Fruit fly (Drosophila melanogaster) Kc167 (cell line): ENCODE results near the gene Ced-12.

ENCODE experiments used
- Myc ChIP-seq: fragments of >200 bp; optimal IDR thresholded peaks from 2 replicates; lab custom pipeline; 2017; ENCODE audit warnings: missing external identifiers
- Sin3A ChIP-seq: fragments of >200 bp; optimal IDR thresholded peaks from 2 replicates; lab custom pipeline; 2018; ENCODE audit warnings: missing external identifiers
- h ChIP-seq: fragments of >200 bp; optimal IDR thresholded peaks from 3 replicates; lab custom pipeline; 2018; ENCODE audit warnings: missing external identifiers
- insv ChIP-seq: fragments of >200 bp; optimal IDR thresholded peaks from 3 replicates; lab custom pipeline; 2018; ENCODE audit warnings: missing external identifiers
- psq ChIP-seq: fragments of >200 bp; optimal IDR thresholded peaks from 2 replicates; lab custom pipeline; 2017; ENCODE audit warnings: missing external identifiers
- ttk ChIP-seq: sonication (Bioruptor generic); optimal IDR thresholded peaks from 2 replicates; lab custom pipeline; 2017; ENCODE audit warnings: missing external identifiers

Ced-12 gene

dm6 chr2L:12081118-12081665 lies 16.4 kb upstream of the Ced-12 start:
- no peak for TF ChIP-seq Myc
- TF ChIP-seq ttk = no peak
- TF ChIP-seq Sin3A (lab: Kevin White, UChicago) = no peak
- TF ChIP-seq insv (lab: Kevin White, UChicago) = no peak

- TF ChIP-seq ttk (no peak), h (lab: Kevin White, UChicago) (no peak), psq (no peak), Sin3A (lab: Kevin White, UChicago) (no peak), Myc (no peak), insv (lab: Kevin White, UChicago) (no peak)
Observed at dm6 chr2L:12085010-12085409, 12.6 kb upstream of the Ced-12 start.

dm6 chr2L:12085619-12086171 lies 11.9 kb upstream of the Ced-12 start, which contains the start of gene prd:
Gene prd, minus strand, starts transcription at chr2L:12085827.
- no peak for TF ChIP-seq ttk
- no peak for TF ChIP-seq Myc
- TF ChIP-seq psq = no peak
- no peak for TF ChIP-seq Sin3A (lab: Kevin White, UChicago)
- TF ChIP-seq insv (lab: Kevin White, UChicago) = no peak
- TF ChIP-seq h (lab: Kevin White, UChicago) = no peak

- TF ChIP-seq Myc (no peak), h (lab: Kevin White, UChicago) (no peak), psq (no peak), insv (lab: Kevin White, UChicago) (no peak), ttk (no peak)
Observed at dm6 chr2L:12087442-12087841, 10.2 kb upstream of the Ced-12 start.

dm6 chr2L:12089145-12089544 lies 8.5 kb upstream of the Ced-12 start:
- TF ChIP-seq insv (lab: Kevin White, UChicago) (no peak), Myc (no peak), Sin3A (lab: Kevin White, UChicago) (no peak), psq (no peak), ttk (no peak), h (lab: Kevin White, UChicago) (no peak)

dm6 chr2L:12091522-12091921 lies 6.1 kb upstream of the Ced-12 start, which contains the start of gene Pex19:
Gene Pex19, plus strand, starts transcription at chr2L:12091822.
- no peak for TF ChIP-seq psq
- no peak for TF ChIP-seq Sin3A (lab: Kevin White, UChicago)
- no peak for TF ChIP-seq ttk
- no peak for TF ChIP-seq h (lab: Kevin White, UChicago)
- TF ChIP-seq Myc = no peak
- no peak for TF ChIP-seq insv (lab: Kevin White, UChicago)

- TF ChIP-seq psq (no peak), Myc (no peak), ttk (no peak), Sin3A (lab: Kevin White, UChicago) (no peak), insv (lab: Kevin White, UChicago) (no peak), h (lab: Kevin White, UChicago) (no peak)
Observed at dm6 chr2L:12092041-12092440, 5.6 kb upstream of the Ced-12 start.

dm6 chr2L:12092719-12093118 lies 4.9 kb upstream of the Ced-12 start:
- TF ChIP-seq Sin3A (lab: Kevin White, UChicago) (no peak), ttk (no peak), Myc (no peak), psq (no peak)

- no peak for TF ChIP-seq ttk
Observed at dm6 chr2L:12093652-12094051, 4.0 kb upstream of the Ced-12 start.

dm6 chr2L:12096396-12096813 lies 1.2 kb upstream of the Ced-12 start, which contains the start of the genes CG6712 and Mt2:
Gene CG6712, minus strand, starts transcription at chr2L:12096511.
Gene Mt2, plus strand, starts transcription at chr2L:12096525.
- TF ChIP-seq h (lab: Kevin White, UChicago) = no peak
- TF ChIP-seq psq = no peak

- no peak for TF ChIP-seq Myc
- TF ChIP-seq insv (lab: Kevin White, UChicago) = no peak
- TF ChIP-seq ttk = no peak
Observed at dm6 chr2L:12103231-12104210, 5.9 kb downstream of the Ced-12 start, which contains the start of the genes Patsas and ThrRS. Gene Patsas, minus strand, starts transcription at chr2L:12103285. Gene ThrRS, plus strand, starts transcription at chr2L:12103751.

- no peak for TF ChIP-seq Myc
- no peak for TF ChIP-seq ttk
- TF ChIP-seq insv (lab: Kevin White, UChicago) = no peak
- no peak for TF ChIP-seq psq
- no peak for TF ChIP-seq Sin3A (lab: Kevin White, UChicago)
- TF ChIP-seq h (lab: Kevin White, UChicago) = no peak
Observed at dm6 chr2L:12107087-12107486, 9.4 kb downstream of the Ced-12 start.
